Worm (Caenorhabditis elegans) whole organism, L3 larva: ENCODE results near the gene F13H8.8.

ENCODE experiments used
- ceh-82 ChIP-seq: fragments of 150-350 bp; optimal IDR thresholded peaks from 2 replicates; lab custom pipeline; 2014; ENCODE audit warnings: missing biosample characterization, missing genetic modification characterization
- fkh-10 ChIP-seq: sonication (generic microtip); optimal IDR thresholded peaks from 2 replicates; lab custom pipeline; 2017; ENCODE audit warnings: missing biosample characterization, missing genetic modification reagents, missing genetic modification characterization
- nhr-12 ChIP-seq: fragments of 150-350 bp; optimal IDR thresholded peaks from 2 replicates; lab custom pipeline; 2014; ENCODE audit warnings: missing biosample characterization, missing genetic modification characterization
- snpc-4 ChIP-seq: fragments of 150-350 bp; optimal IDR thresholded peaks from 2 replicates; lab custom pipeline; 2014; ENCODE audit warnings: missing biosample characterization, missing genetic modification characterization
- ztf-11 ChIP-seq: fragments of 150-350 bp; optimal IDR thresholded peaks from 2 replicates; lab custom pipeline; 2014; ENCODE audit warnings: missing biosample characterization, missing genetic modification characterization

DNA sequence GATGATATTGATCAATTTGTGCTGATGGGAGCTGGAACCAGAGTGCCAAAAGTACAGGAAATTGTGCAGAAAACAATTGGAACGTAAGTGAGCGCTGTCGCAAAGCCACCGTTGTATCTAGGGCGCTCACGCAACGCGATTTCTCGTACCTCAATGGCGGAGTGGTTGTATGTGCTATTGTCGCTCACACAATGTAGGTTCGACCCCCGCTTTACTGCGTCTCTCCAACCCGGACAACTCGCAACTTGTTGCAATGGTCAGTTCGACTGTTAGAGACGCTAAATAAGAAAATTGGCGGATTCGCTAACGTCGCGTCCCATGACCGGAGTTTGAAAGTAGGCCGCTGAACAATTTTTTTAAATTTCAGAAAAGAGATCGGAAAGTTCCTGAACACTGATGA lies 19.4 kb downstream of the F13H8.8 start:
- TF ChIP-seq nhr-12 (tag; lab: Kevin White, UChicago) = no peak
- no peak for TF ChIP-seq snpc-4 (tag; lab: Kevin White, UChicago)
- TF ChIP-seq ztf-11 (tag; lab: Kevin White, UChicago) = no peak
- no peak for TF ChIP-seq fkh-10 (GFP tag; lab: Kevin White, UChicago)
- TF ChIP-seq ceh-82 = no peak
